Fruit fly (Drosophila melanogaster): ENCODE results near the gene loh.

loh gene

dm6 chr2L:10474268-10474678, 31.9 kb downstream of the loh start, which contains the start of gene RluA-1 (continued):
- TF ChIP-seq jing (GFP tag; optimal IDR thresholded peaks at IDR 0.05) (peak; percentile 98), onecut (GFP tag; IDR thresholded peaks at IDR 0.05) (peak; percentile 94), CG32532 (GFP tag; IDR thresholded peaks at IDR 0.05) (peak; percentile 99), CG10979 (tag; optimal IDR thresholded peaks at IDR 0.05) (peak; percentile 99), tio (GFP tag; optimal IDR thresholded peaks at IDR 0.05) (peak; percentile 98), vvl (GFP tag; IDR thresholded peaks at IDR 0.05) (peak; percentile 100), B-H2 (GFP tag; optimal IDR thresholded peaks at IDR 0.05) (peak; percentile 96), CG10654 (GFP tag; optimal IDR thresholded peaks at IDR 0.05) (peak; percentile 98), CG31388 (GFP tag; optimal IDR thresholded peaks at IDR 0.05) (peak; percentile 98), CG6254 (GFP tag; optimal IDR thresholded peaks at IDR 0.05) (peak; percentile 98), Lhr (GFP tag; optimal IDR thresholded peaks at IDR 0.05) (peak; percentile 98), Hey (tag; optimal IDR thresholded peaks at IDR 0.05) (peak; percentile 89), CG9817 (tag; optimal IDR thresholded peaks at IDR 0.05) (peak; percentile 99), BEAF-32 (GFP tag; optimal IDR thresholded peaks at IDR 0.05) (peak; percentile 29), CG3847 (GFP tag; IDR thresholded peaks at IDR 0.05) (peak; percentile 99), gt (GFP tag; IDR thresholded peaks at IDR 0.05) (peak; percentile 99), CG16779 (GFP tag; IDR thresholded peaks at IDR 0.05) (peak; percentile 98), gce (GFP tag; IDR thresholded peaks at IDR 0.05) (peak; percentile 100), CG8388 (GFP tag; optimal IDR thresholded peaks at IDR 0.05) (peak; percentile 99), CG11398 (GFP tag; optimal IDR thresholded peaks at IDR 0.05) (peak; percentile 87), Ets65A (GFP tag) (peak; percentile 98), hkb (optimal IDR thresholded peaks at IDR 0.05) (no peak), hkb (GFP tag; IDR thresholded peaks at IDR 0.05) (peak; percentile 100), CG31224 (GFP tag; IDR thresholded peaks at IDR 0.05) (peak; percentile 97), E2f1 (GFP tag; IDR thresholded peaks at IDR 0.05) (peak; percentile 100), lab (GFP tag; optimal IDR thresholded peaks at IDR 0.05) (peak; percentile 99), CG8478 (optimal IDR thresholded peaks at IDR 0.05) (no peak), unc-4 (GFP tag; IDR thresholded peaks at IDR 0.05; ENCODE audit: partially characterized antibody) (peak; percentile 52; the same call in 1 of the 2 replicates), nau (GFP tag; optimal IDR thresholded peaks at IDR 0.05) (peak; percentile 99), fd64A (GFP tag; optimal IDR thresholded peaks at IDR 0.05) (peak; percentile 98), dimm (GFP tag; IDR thresholded peaks at IDR 0.05) (peak; percentile 99), kah (GFP tag; optimal IDR thresholded peaks at IDR 0.05) (peak; percentile 98), CG13894 (tag; optimal IDR thresholded peaks at IDR 0.05) (peak; percentile 98), klu (GFP tag; IDR thresholded peaks at IDR 0.05) (peak; percentile 98), CG7556 (GFP tag; optimal IDR thresholded peaks at IDR 0.05) (peak; percentile 99), TFAM (GFP tag; optimal IDR thresholded peaks at IDR 0.05) (peak; percentile 95), CG14667 (GFP tag; IDR thresholded peaks at IDR 0.05) (peak; percentile 99), chn (GFP tag; optimal IDR thresholded peaks at IDR 0.05) (peak; percentile 98), CG4730 (GFP tag; IDR thresholded peaks at IDR 0.05) (peak; percentile 99), Dp (GFP tag; optimal IDR thresholded peaks at IDR 0.05) (peak; percentile 50), pfk (GFP tag; optimal IDR thresholded peaks at IDR 0.05) (peak; percentile 65), ash1 (GFP tag; optimal IDR thresholded peaks at IDR 0.05) (peak; percentile 87), gcm (GFP tag; optimal IDR thresholded peaks at IDR 0.05) (peak; percentile 100), gem (tag; optimal IDR thresholded peaks at IDR 0.05) (peak; percentile 100), Fer3 (tag; optimal IDR thresholded peaks at IDR 0.05) (peak; percentile 99), Ada2b (GFP tag; IDR thresholded peaks at IDR 0.05) (peak; percentile 96), zfh1 (GFP tag; IDR thresholded peaks at IDR 0.05) (peak; percentile 100), CG2202 (tag; optimal IDR thresholded peaks at IDR 0.05) (peak; percentile 99), CG8290 (GFP tag; optimal IDR thresholded peaks at IDR 0.05) (peak; percentile 95), CG8290 (tag; optimal IDR thresholded peaks at IDR 0.05) (peak; percentile 95 to 98), Oaz (GFP tag; IDR thresholded peaks at IDR 0.05) (peak; percentile 97), vfl (GFP tag; optimal IDR thresholded peaks at IDR 0.05) (peak; percentile 96), h (optimal IDR thresholded peaks at IDR 0.05) (no peak)
